Fruit fly (Drosophila melanogaster) whole organism, embryonic: ENCODE measurements around the gene CG11891.

Source experiments
- CG10209 ChIP-seq: fragments of 200-800 bp; sonication (Bioruptor generic); optimal IDR thresholded peaks from 3 replicates; lab custom pipeline; 2017; ENCODE audit warnings: missing biosample characterization, mild to moderate bottlenecking, missing genetic modification characterization, missing genetic modification reagents
- CG10959 ChIP-seq: fragments of 200-800 bp; sonication (Bioruptor generic); IDR thresholded peaks from 2 replicates; pipeline ENCODE4 v1.3.6; 2022; ENCODE audit warnings: missing biosample characterization, missing genetic modification characterization
- CG12104 ChIP-seq: fragments of 200-800 bp; sonication (Bioruptor generic); optimal IDR thresholded peaks from 3 replicates; lab custom pipeline; 2016; ENCODE audit warnings: missing biosample characterization, missing genetic modification characterization
- CG12155 ChIP-seq: fragments of 200-800 bp; sonication (Bioruptor generic); optimal IDR thresholded peaks from 3 replicates; lab custom pipeline; 2016; ENCODE audit warnings: missing biosample characterization, missing genetic modification characterization
- CG12391 ChIP-seq: fragments of 200-800 bp; sonication (Bioruptor generic); optimal IDR thresholded peaks from 3 replicates; lab custom pipeline; 2018; ENCODE audit warnings: missing biosample characterization, mild to moderate bottlenecking, missing genetic modification characterization, moderate library complexity
- CG13123 ChIP-seq: fragments of 200-800 bp; sonication (Bioruptor generic); optimal IDR thresholded peaks from 2 replicates; lab custom pipeline; 2016; ENCODE audit warnings: missing biosample characterization, missing genetic modification characterization
- CG13775 ChIP-seq: fragments of 200-800 bp; sonication (Bioruptor generic); optimal IDR thresholded peaks from 3 replicates; lab custom pipeline; 2017; ENCODE audit warnings: missing biosample characterization, mild to moderate bottlenecking, missing genetic modification characterization
- CG15479 ChIP-seq: fragments of 200-800 bp; sonication (Bioruptor generic); optimal IDR thresholded peaks from 3 replicates; lab custom pipeline; 2019; ENCODE audit warnings: missing biosample characterization, mild to moderate bottlenecking, missing genetic modification characterization, moderate library complexity
- CG17829 ChIP-seq: fragments of 200-800 bp; optimal IDR thresholded peaks from 2 replicates; lab custom pipeline; 2019; ENCODE audit warnings: missing biosample characterization, mild to moderate bottlenecking, missing genetic modification characterization, moderate library complexity
- CG2678 ChIP-seq: fragments of 200-800 bp; sonication (Bioruptor generic); optimal IDR thresholded peaks from 3 replicates; lab custom pipeline; 2019; ENCODE audit warnings: missing biosample characterization, mild to moderate bottlenecking, missing genetic modification characterization, moderate library complexity
- CG30020 ChIP-seq: fragments of 200-800 bp; optimal IDR thresholded peaks from 2 replicates; lab custom pipeline; 2019; ENCODE audit warnings: missing biosample characterization, mild to moderate bottlenecking, missing genetic modification characterization, moderate library complexity
- CG3281 ChIP-seq: fragments of 200-800 bp; sonication (Bioruptor generic); optimal IDR thresholded peaks from 3 replicates; lab custom pipeline; 2017; ENCODE audit warnings: missing biosample characterization, mild to moderate bottlenecking, missing genetic modification characterization
- CG6689 ChIP-seq: fragments of 200-800 bp; sonication (Bioruptor generic); IDR thresholded peaks from 2 replicates; pipeline ENCODE4 v1.3.6; 2022; ENCODE audit warnings: missing biosample characterization, missing genetic modification characterization
- CG7271 ChIP-seq: fragments of 200-800 bp; sonication (Bioruptor generic); optimal IDR thresholded peaks from 2 replicates; lab custom pipeline; 2018; ENCODE audit warnings: missing biosample characterization, mild to moderate bottlenecking, missing genetic modification characterization, moderate library complexity
- CG7928 ChIP-seq: fragments of 200-800 bp; sonication (Bioruptor generic); optimal IDR thresholded peaks from 2 replicates; lab custom pipeline; 2017; ENCODE audit warnings: missing biosample characterization, mild to moderate bottlenecking, missing genetic modification characterization
- CG7963 ChIP-seq: fragments of 200-800 bp; sonication (Bioruptor generic); IDR thresholded peaks from 3 replicates; pipeline ENCODE4 v1.3.6; 2022; ENCODE audit warnings: missing biosample characterization, missing genetic modification characterization; ENCODE audit not compliant: partially characterized antibody
- CG9727 ChIP-seq: fragments of 200-800 bp; sonication (Bioruptor generic); optimal IDR thresholded peaks from 3 replicates; lab custom pipeline; 2017; ENCODE audit warnings: missing biosample characterization, mild to moderate bottlenecking, missing genetic modification characterization
- CG9932 ChIP-seq: fragments of 200-800 bp; sonication (Bioruptor generic); IDR thresholded peaks from 2 replicates; pipeline ENCODE4 v1.3.6; 2022; ENCODE audit warnings: missing biosample characterization, missing genetic modification characterization
- Chrac-16 ChIP-seq: fragments of 200-800 bp; sonication (Bioruptor generic); optimal IDR thresholded peaks from 3 replicates; lab custom pipeline; 2016; ENCODE audit warnings: missing biosample characterization, missing genetic modification characterization
- Dek ChIP-seq: fragments of 200-800 bp; sonication (Bioruptor generic); optimal IDR thresholded peaks from 3 replicates; lab custom pipeline; 2019; ENCODE audit warnings: missing biosample characterization, mild to moderate bottlenecking, missing genetic modification characterization, moderate library complexity
- E2f1 ChIP-seq: fragments of 200-800 bp; sonication (Bioruptor generic); IDR thresholded peaks from 2 replicates; pipeline ENCODE4 v1.3.6; 2022; ENCODE audit warnings: missing biosample characterization, missing genetic modification characterization
- Eip74EF ChIP-seq, 2 experiments: fragments of 200-800 bp in 1 of 2; fragments of >200 bp in 1 of 2; sonication (Bioruptor generic) in 1 of 2; optimal IDR thresholded peaks; 2 replicates each; lab custom pipeline; 2017 to 2019; ENCODE audit warnings: missing biosample characterization in 2 of 2, missing genetic modification characterization in 2 of 2, mild to moderate bottlenecking in 1 of 2, moderate library complexity in 1 of 2
- Elba2 ChIP-seq: fragments of 200-800 bp; sonication (Bioruptor generic); optimal IDR thresholded peaks from 3 replicates; lab custom pipeline; 2016; ENCODE audit warnings: missing biosample characterization, missing genetic modification characterization
- HLH4C ChIP-seq: fragments of 200-800 bp; sonication (Bioruptor generic); IDR thresholded peaks from 3 replicates; pipeline ENCODE4 v1.3.6; 2022; ENCODE audit warnings: missing biosample characterization, missing genetic modification characterization; ENCODE audit not compliant: partially characterized antibody
- HmgD ChIP-seq: fragments of 200-800 bp; sonication (Bioruptor generic); optimal IDR thresholded peaks from 3 replicates; lab custom pipeline; 2016; ENCODE audit warnings: missing biosample characterization, missing genetic modification characterization
- Hr39 ChIP-seq: fragments of >200 bp; optimal IDR thresholded peaks from 2 replicates; lab custom pipeline; 2017
- Lpt ChIP-seq: fragments of >200 bp; optimal IDR thresholded peaks from 2 replicates; lab custom pipeline; 2018; ENCODE audit warnings: missing biosample characterization, missing genetic modification characterization
- Myb ChIP-seq: fragments of 200-800 bp; sonication (Bioruptor generic); optimal IDR thresholded peaks from 2 replicates; lab custom pipeline; 2016; ENCODE audit warnings: missing biosample characterization, missing genetic modification characterization
- Nf-YB ChIP-seq: fragments of 200-800 bp; sonication (Bioruptor generic); optimal IDR thresholded peaks from 3 replicates; lab custom pipeline; 2019; ENCODE audit warnings: missing biosample characterization, mild to moderate bottlenecking, missing genetic modification characterization, moderate library complexity
- Opbp ChIP-seq: fragments of 200-800 bp; sonication (Bioruptor generic); IDR thresholded peaks from 3 replicates; pipeline ENCODE4 v1.3.6; 2022; ENCODE audit warnings: missing biosample characterization, missing genetic modification characterization; ENCODE audit not compliant: partially characterized antibody
- Spps ChIP-seq: fragments of 200-800 bp; sonication (Bioruptor generic); optimal IDR thresholded peaks from 2 replicates; lab custom pipeline; 2018; ENCODE audit warnings: missing biosample characterization, mild to moderate bottlenecking, missing genetic modification characterization
- Xrp1 ChIP-seq: fragments of 200-800 bp; sonication (Bioruptor generic); IDR thresholded peaks from 2 replicates; pipeline ENCODE4 v1.3.6; 2022; ENCODE audit warnings: missing biosample characterization, missing genetic modification characterization
- ewg ChIP-seq: fragments of 200-800 bp; sonication (Bioruptor generic); optimal IDR thresholded peaks from 3 replicates; lab custom pipeline; 2017; ENCODE audit warnings: mild to moderate bottlenecking, missing biosample characterization, missing genetic modification reagents, missing genetic modification characterization
- eyg ChIP-seq: fragments of 200-800 bp; sonication (Bioruptor generic); optimal IDR thresholded peaks from 3 replicates; lab custom pipeline; 2016; ENCODE audit warnings: missing biosample characterization, missing genetic modification characterization
- ftz-f1 ChIP-seq: fragments of 200-800 bp; sonication (Bioruptor generic); optimal IDR thresholded peaks from 2 replicates; lab custom pipeline; 2016; ENCODE audit warnings: missing biosample characterization, missing genetic modification characterization
- fu2 ChIP-seq: fragments of 200-800 bp; sonication (Bioruptor generic); optimal IDR thresholded peaks from 2 replicates; lab custom pipeline; 2016; ENCODE audit warnings: missing biosample characterization, missing genetic modification characterization
- hbn ChIP-seq: fragments of 200-800 bp; sonication (Bioruptor generic); IDR thresholded peaks from 2 replicates; pipeline ENCODE4 v1.3.6; 2022; ENCODE audit warnings: missing biosample characterization, missing genetic modification characterization; ENCODE audit not compliant: partially characterized antibody
- nerfin-2 ChIP-seq: fragments of 200-800 bp; sonication (Bioruptor generic); IDR thresholded peaks from 2 replicates; pipeline ENCODE4 v1.3.6; 2022; ENCODE audit warnings: missing biosample characterization, missing genetic modification characterization; ENCODE audit not compliant: partially characterized antibody
- org-1 ChIP-seq: fragments of 200-800 bp; sonication (Bioruptor generic); optimal IDR thresholded peaks from 2 replicates; lab custom pipeline; 2017; ENCODE audit warnings: missing biosample characterization, missing genetic modification characterization
- phol ChIP-seq: fragments of 200-800 bp; sonication (Bioruptor generic); optimal IDR thresholded peaks from 3 replicates; lab custom pipeline; 2018; ENCODE audit warnings: missing biosample characterization, mild to moderate bottlenecking, missing genetic modification characterization, moderate library complexity
- sc ChIP-seq, 3 experiments: fragments of >200 bp in 2 of 3; fragments of 200-800 bp in 1 of 3; sonication (Bioruptor generic) in 1 of 3; optimal IDR thresholded peaks; 2 replicates in 2 of 3; 3 replicates in 1 of 3; lab custom pipeline; 2017; ENCODE audit warnings: mild to moderate bottlenecking in 1 of 3, missing biosample characterization in 1 of 3, missing genetic modification characterization in 1 of 3, missing genetic modification reagents in 1 of 3
- slbo ChIP-seq: fragments of 200-800 bp; sonication (Bioruptor generic); IDR thresholded peaks from 2 replicates; pipeline ENCODE4 v1.3.6; 2022; ENCODE audit warnings: missing biosample characterization, missing genetic modification characterization
- ssp ChIP-seq: fragments of 200-800 bp; sonication (Bioruptor generic); IDR thresholded peaks from 2 replicates; pipeline ENCODE4 v1.3.6; 2022; ENCODE audit warnings: missing biosample characterization, missing genetic modification characterization
- stwl ChIP-seq: fragments of 200-800 bp; sonication (Bioruptor generic); optimal IDR thresholded peaks from 3 replicates; lab custom pipeline; 2018; ENCODE audit warnings: missing biosample characterization, mild to moderate bottlenecking, missing genetic modification characterization, moderate library complexity
- sug ChIP-seq: fragments of 200-800 bp; optimal IDR thresholded peaks from 2 replicates; lab custom pipeline; 2019; ENCODE audit warnings: missing biosample characterization, mild to moderate bottlenecking, missing genetic modification characterization, moderate library complexity
- tgo ChIP-seq: fragments of 200-800 bp; sonication (Bioruptor generic); IDR thresholded peaks from 3 replicates; pipeline ENCODE4 v1.3.6; 2022; ENCODE audit warnings: missing biosample characterization, missing genetic modification characterization
- wek ChIP-seq: fragments of 200-800 bp; sonication (Bioruptor generic); optimal IDR thresholded peaks from 3 replicates; lab custom pipeline; 2018; ENCODE audit warnings: missing biosample characterization, mild to moderate bottlenecking, missing genetic modification characterization, moderate library complexity
- z ChIP-seq: fragments of 200-800 bp; sonication (Bioruptor generic); IDR thresholded peaks from 3 replicates; pipeline ENCODE4 v1.3.6; 2022; ENCODE audit warnings: missing biosample characterization, missing genetic modification characterization
- zen2 ChIP-seq: fragments of 200-800 bp; sonication (Bioruptor generic); IDR thresholded peaks from 3 replicates; pipeline ENCODE4 v1.3.6; 2022; ENCODE audit warnings: missing biosample characterization, missing genetic modification characterization; ENCODE audit not compliant: partially characterized antibody

Gene CG11891

dm6 chr3R:25265589-25266201 lies 4.3 kb upstream of the CG11891 start, which contains the start of the genes GlnRS and RIOK2 (continued):
- TF ChIP-seq nerfin-2 (peak; percentile 75; the same call in 1 of the 2 replicates), CG13123 (GFP tag; lab: Kevin White, UChicago) (no peak), z (GFP tag; lab: Robert Waterston, UW) (no peak), CG30020 (tag; lab: Kevin White, UChicago) (peak; percentile 94), Dek (tag; lab: Kevin White, UChicago) (no peak), CG12155 (GFP tag; lab: Kevin White, UChicago) (no peak), stwl (peak; percentile 95), eyg (GFP tag; lab: Kevin White, UChicago) (no peak), CG6689 (GFP tag; lab: Robert Waterston, UW) (no peak), ftz-f1 (GFP tag; lab: Kevin White, UChicago) (no peak), ssp (GFP tag; lab: Robert Waterston, UW) (peak; percentile 100), Spps (tag; lab: Kevin White, UChicago) (no peak), CG9932 (GFP tag; lab: Robert Waterston, UW) (peak; percentile 49; the same call in 1 of the 2 replicates), Myb (GFP tag; lab: Kevin White, UChicago) (peak; percentile 60), org-1 (GFP tag; lab: Kevin White, UChicago) (no peak), HmgD (GFP tag; lab: Kevin White, UChicago) (peak; percentile 50), HLH4C (GFP tag; lab: Robert Waterston, UW) (peak; percentile 92), CG7928 (no peak), hbn (GFP tag; lab: Robert Waterston, UW) (peak; percentile 97), CG7963 (GFP tag; lab: Robert Waterston, UW) (peak; percentile 93), CG9727 (GFP tag; lab: Kevin White, UChicago) (peak; percentile 0), CG17829 (tag; lab: Kevin White, UChicago) (peak; percentile 59), Opbp (GFP tag; lab: Robert Waterston, UW) (peak; percentile 97), phol (tag; lab: Kevin White, UChicago) (peak; percentile 69), CG10209 (no peak), zen2 (GFP tag; lab: Robert Waterston, UW) (peak; percentile 95), sug (tag; lab: Kevin White, UChicago) (peak; percentile 56), CG10959 (GFP tag; lab: Robert Waterston, UW) (no peak), CG13775 (no peak), Elba2 (no peak), Eip74EF (GFP tag; optimal IDR thresholded peaks at IDR 0.05; lab: Kevin White, UChicago) (peak in 1 of 2 experiments; percentile 59), E2f1 (GFP tag; lab: Robert Waterston, UW) (no peak), CG7271 (tag; lab: Kevin White, UChicago) (peak; percentile 39), Hr39 (no peak), Lpt (GFP tag; lab: Kevin White, UChicago) (no peak), Xrp1 (GFP tag; lab: Robert Waterston, UW) (0 out of 2 replicates have a peak, but pooled peaks have one; percentile 15), ewg (no peak), wek (peak; percentile 11), CG12104 (GFP tag; lab: Kevin White, UChicago) (no peak), tgo (no peak), sc (optimal IDR thresholded peaks at IDR 0.05; lab: Kevin White, UChicago) (no peak), sc (GFP tag; optimal IDR thresholded peaks at IDR 0.05; lab: Kevin White, UChicago) (no peak), CG2678 (tag; lab: Kevin White, UChicago) (no peak), fu2 (no peak), CG12391 (tag; lab: Kevin White, UChicago) (peak; percentile 31), slbo (GFP tag; lab: Robert Waterston, UW) (peak; percentile 43; the same call in 1 of the 2 replicates), Nf-YB (no peak), Chrac-16 (no peak), CG3281 (GFP tag; lab: Kevin White, UChicago) (no peak), CG15479 (GFP tag; lab: Kevin White, UChicago) (no peak)
